Fruit fly (Drosophila melanogaster) whole organism, embryonic: ENCODE results near the gene odd.

ENCODE experiments used
- ATbp ChIP-seq: fragments of 200-800 bp; sonication (Bioruptor generic); optimal IDR thresholded peaks from 2 replicates; lab custom pipeline; 2017; ENCODE audit warnings: missing biosample characterization, mild to moderate bottlenecking, missing genetic modification characterization, missing genetic modification reagents
- Ada2b ChIP-seq: fragments of 200-800 bp; sonication (Bioruptor generic); IDR thresholded peaks from 2 replicates; pipeline ENCODE4 v1.3.6; 2022; ENCODE audit warnings: missing biosample characterization, missing genetic modification characterization
- Atf3 ChIP-seq: fragments of 200-800 bp; sonication (Bioruptor generic); optimal IDR thresholded peaks from 3 replicates; lab custom pipeline; 2016; ENCODE audit warnings: missing biosample characterization, missing genetic modification characterization
- Blimp-1 ChIP-seq: fragments of 200-800 bp; sonication (Bioruptor generic); optimal IDR thresholded peaks from 3 replicates; lab custom pipeline; 2018; ENCODE audit warnings: missing biosample characterization, missing genetic modification characterization, mild to moderate bottlenecking, moderate library complexity, missing genetic modification reagents
- Bteb2 ChIP-seq: fragments of 200-800 bp; sonication (Bioruptor generic); optimal IDR thresholded peaks from 2 replicates; lab custom pipeline; 2016; ENCODE audit warnings: missing biosample characterization, missing genetic modification characterization
- CG10209 ChIP-seq: fragments of 200-800 bp; sonication (Bioruptor generic); optimal IDR thresholded peaks from 3 replicates; lab custom pipeline; 2017; ENCODE audit warnings: missing biosample characterization, mild to moderate bottlenecking, missing genetic modification characterization, missing genetic modification reagents
- CG10959 ChIP-seq: fragments of 200-800 bp; sonication (Bioruptor generic); IDR thresholded peaks from 2 replicates; pipeline ENCODE4 v1.3.6; 2022; ENCODE audit warnings: missing biosample characterization, missing genetic modification characterization
- CG11085 ChIP-seq: fragments of 200-800 bp; sonication (Bioruptor generic); IDR thresholded peaks from 2 replicates; pipeline ENCODE4 v1.3.6; 2022; ENCODE audit warnings: missing biosample characterization, missing genetic modification characterization
- CG11504 ChIP-seq: fragments of 200-800 bp; sonication (Bioruptor generic); optimal IDR thresholded peaks from 3 replicates; lab custom pipeline; 2019; ENCODE audit warnings: missing biosample characterization, mild to moderate bottlenecking, missing genetic modification characterization, moderate library complexity
- CG11696 ChIP-seq: fragments of 200-800 bp; sonication (Bioruptor generic); IDR thresholded peaks from 2 replicates; pipeline ENCODE4 v1.3.6; 2022; ENCODE audit warnings: missing biosample characterization, missing genetic modification characterization
- CG12155 ChIP-seq: fragments of 200-800 bp; sonication (Bioruptor generic); optimal IDR thresholded peaks from 3 replicates; lab custom pipeline; 2016; ENCODE audit warnings: missing biosample characterization, missing genetic modification characterization
- CG12299 ChIP-seq: fragments of 200-800 bp; sonication (Bioruptor generic); optimal IDR thresholded peaks from 2 replicates; lab custom pipeline; 2018; ENCODE audit warnings: missing biosample characterization, mild to moderate bottlenecking, missing genetic modification characterization
- CG12391 ChIP-seq: fragments of 200-800 bp; sonication (Bioruptor generic); optimal IDR thresholded peaks from 3 replicates; lab custom pipeline; 2018; ENCODE audit warnings: missing biosample characterization, mild to moderate bottlenecking, missing genetic modification characterization, moderate library complexity
- CG15479 ChIP-seq: fragments of 200-800 bp; sonication (Bioruptor generic); optimal IDR thresholded peaks from 3 replicates; lab custom pipeline; 2019; ENCODE audit warnings: missing biosample characterization, mild to moderate bottlenecking, missing genetic modification characterization, moderate library complexity
- CG16863 ChIP-seq: fragments of 200-800 bp; sonication (Bioruptor generic); optimal IDR thresholded peaks from 3 replicates; lab custom pipeline; 2016; ENCODE audit warnings: missing biosample characterization, missing genetic modification characterization
- CG17186 ChIP-seq: fragments of 200-800 bp; sonication (Bioruptor generic); optimal IDR thresholded peaks from 3 replicates; lab custom pipeline; 2017; ENCODE audit warnings: missing biosample characterization, missing genetic modification reagents, missing genetic modification characterization
- CG17361 ChIP-seq: fragments of 200-800 bp; sonication (Bioruptor generic); IDR thresholded peaks from 3 replicates; pipeline ENCODE4 v1.3.6; 2022; ENCODE audit warnings: missing biosample characterization, missing genetic modification characterization
- CG2678 ChIP-seq: fragments of 200-800 bp; sonication (Bioruptor generic); optimal IDR thresholded peaks from 3 replicates; lab custom pipeline; 2019; ENCODE audit warnings: missing biosample characterization, mild to moderate bottlenecking, missing genetic modification characterization, moderate library complexity
- CG32772 ChIP-seq: fragments of 200-800 bp; sonication (Bioruptor generic); IDR thresholded peaks from 2 replicates; pipeline ENCODE4 v1.3.6; 2022; ENCODE audit warnings: missing biosample characterization, missing genetic modification characterization
- CG33557 ChIP-seq: fragments of 200-800 bp; sonication (Bioruptor generic); optimal IDR thresholded peaks from 2 replicates; lab custom pipeline; 2019; ENCODE audit warnings: missing biosample characterization, mild to moderate bottlenecking, missing genetic modification characterization, moderate library complexity
- CG6272 ChIP-seq: fragments of 200-800 bp; sonication (Bioruptor generic); IDR thresholded peaks from 2 replicates; pipeline ENCODE4 v1.3.6; 2022; ENCODE audit warnings: missing biosample characterization, missing genetic modification characterization
- CG7357 ChIP-seq: fragments of 200-800 bp; sonication (Bioruptor generic); IDR thresholded peaks from 3 replicates; pipeline ENCODE4 v1.3.6; 2022; ENCODE audit warnings: missing biosample characterization, missing genetic modification characterization
- CG7556 ChIP-seq: fragments of 200-800 bp; sonication (Bioruptor generic); optimal IDR thresholded peaks from 2 replicates; lab custom pipeline; 2017; ENCODE audit warnings: missing biosample characterization, mild to moderate bottlenecking, missing genetic modification characterization
- CG7839 ChIP-seq: fragments of 200-800 bp; sonication (Bioruptor generic); optimal IDR thresholded peaks from 3 replicates; lab custom pipeline; 2018; ENCODE audit warnings: missing biosample characterization, mild to moderate bottlenecking, missing genetic modification characterization, moderate library complexity
- CG8765 ChIP-seq: fragments of 200-800 bp; sonication (Bioruptor generic); IDR thresholded peaks from 2 replicates; pipeline ENCODE4 v1.3.6; 2022; ENCODE audit warnings: missing biosample characterization, missing genetic modification characterization
- Camta ChIP-seq: fragments of 200-800 bp; sonication (Bioruptor generic); optimal IDR thresholded peaks from 2 replicates; lab custom pipeline; 2016; ENCODE audit warnings: missing biosample characterization, missing genetic modification characterization
- CoRest ChIP-seq: fragments of 200-800 bp; sonication (Bioruptor generic); optimal IDR thresholded peaks from 3 replicates; lab custom pipeline; 2018; ENCODE audit warnings: missing biosample characterization, mild to moderate bottlenecking, missing genetic modification characterization, moderate library complexity
- Ets65A ChIP-seq: fragments of 200-800 bp; sonication (Bioruptor generic); peaks from one replicate; lab custom pipeline; 2016; ENCODE audit warnings: missing biosample characterization, missing genetic modification characterization
- Hmx ChIP-seq: fragments of 200-800 bp; sonication (Bioruptor generic); optimal IDR thresholded peaks from 2 replicates; lab custom pipeline; 2016; ENCODE audit warnings: missing biosample characterization, missing genetic modification characterization
- Sry-δ ChIP-seq: fragments of 200-800 bp; sonication (Bioruptor generic); optimal IDR thresholded peaks from 2 replicates; lab custom pipeline; 2016; ENCODE audit warnings: missing biosample characterization, missing genetic modification characterization
- Vsx1 ChIP-seq: fragments of 200-800 bp; sonication (Bioruptor generic); optimal IDR thresholded peaks from 2 replicates; lab custom pipeline; 2017; ENCODE audit warnings: missing biosample characterization, mild to moderate bottlenecking, missing genetic modification characterization, missing genetic modification reagents
- Xbp1 ChIP-seq: fragments of 200-800 bp; sonication (Bioruptor generic); optimal IDR thresholded peaks from 3 replicates; lab custom pipeline; 2016; ENCODE audit warnings: missing biosample characterization, mild to moderate bottlenecking, missing genetic modification characterization
- ap ChIP-seq: fragments of 200-800 bp; sonication (Bioruptor generic); IDR thresholded peaks from 2 replicates; pipeline ENCODE4 v1.3.6; 2022; ENCODE audit warnings: missing biosample characterization, missing genetic modification characterization
- grau ChIP-seq: fragments of 200-800 bp; optimal IDR thresholded peaks from 3 replicates; lab custom pipeline; 2019; ENCODE audit warnings: missing biosample characterization, mild to moderate bottlenecking, missing genetic modification characterization, moderate library complexity
- jumu ChIP-seq: fragments of 200-800 bp; sonication (Bioruptor generic); optimal IDR thresholded peaks from 3 replicates; lab custom pipeline; 2016; ENCODE audit warnings: missing biosample characterization, missing genetic modification characterization
- lab ChIP-seq: fragments of 200-800 bp; sonication (Bioruptor generic); optimal IDR thresholded peaks from 3 replicates; lab custom pipeline; 2017; ENCODE audit warnings: missing biosample characterization, missing genetic modification characterization, mild to moderate bottlenecking, moderate library complexity, missing genetic modification reagents
- lov ChIP-seq, 2 experiments: fragments of 200-800 bp in 1 of 2; fragments of >200 bp in 1 of 2; sonication (Bioruptor generic) in 1 of 2; IDR thresholded peaks in 1 of 2; optimal IDR thresholded peaks in 1 of 2; 2 replicates in 1 of 2; 3 replicates in 1 of 2; pipeline versions ENCODE4 v1.3.6 to Lab custom; 2017 to 2022; ENCODE audit warnings: missing biosample characterization in 1 of 2, missing genetic modification characterization in 1 of 2
- mam ChIP-seq: fragments of 200-800 bp; sonication (Bioruptor generic); optimal IDR thresholded peaks from 3 replicates; lab custom pipeline; 2016; ENCODE audit warnings: missing biosample characterization, missing genetic modification characterization
- nom ChIP-seq: fragments of 200-800 bp; sonication (Bioruptor generic); optimal IDR thresholded peaks from 2 replicates; lab custom pipeline; 2017; ENCODE audit warnings: missing biosample characterization, missing genetic modification characterization, mild to moderate bottlenecking, moderate library complexity, missing genetic modification reagents
- pb ChIP-seq: fragments of 200-800 bp; sonication (Bioruptor generic); optimal IDR thresholded peaks from 3 replicates; lab custom pipeline; 2016; ENCODE audit warnings: missing biosample characterization, missing genetic modification characterization
- peb ChIP-seq: fragments of 200-800 bp; sonication (Bioruptor generic); IDR thresholded peaks from 2 replicates; pipeline ENCODE4 v1.3.6; 2022; ENCODE audit warnings: missing biosample characterization, missing genetic modification characterization
- pho ChIP-seq: fragments of 200-800 bp; sonication (Bioruptor generic); optimal IDR thresholded peaks from 2 replicates; lab custom pipeline; 2016; ENCODE audit warnings: missing biosample characterization, missing genetic modification characterization
- psq ChIP-seq: fragments of 200-800 bp; sonication (Bioruptor generic); optimal IDR thresholded peaks from 2 replicates; lab custom pipeline; 2017; ENCODE audit warnings: missing biosample characterization, missing genetic modification characterization
- ranshi ChIP-seq: fragments of 200-800 bp; sonication (Bioruptor generic); IDR thresholded peaks from 2 replicates; pipeline ENCODE4 v1.3.6; 2022; ENCODE audit warnings: missing biosample characterization, missing genetic modification characterization
- repo ChIP-seq: fragments of 200-800 bp; sonication (Bioruptor generic); optimal IDR thresholded peaks from 2 replicates; lab custom pipeline; 2016; ENCODE audit warnings: missing biosample characterization, missing genetic modification characterization
- row ChIP-seq: fragments of 200-800 bp; sonication (Bioruptor generic); IDR thresholded peaks from 3 replicates; pipeline ENCODE4 v1.3.6; 2022; ENCODE audit warnings: missing biosample characterization, missing genetic modification characterization
- stwl ChIP-seq: fragments of 200-800 bp; sonication (Bioruptor generic); optimal IDR thresholded peaks from 3 replicates; lab custom pipeline; 2018; ENCODE audit warnings: missing biosample characterization, mild to moderate bottlenecking, missing genetic modification characterization, moderate library complexity
- sug ChIP-seq: fragments of 200-800 bp; optimal IDR thresholded peaks from 2 replicates; lab custom pipeline; 2019; ENCODE audit warnings: missing biosample characterization, mild to moderate bottlenecking, missing genetic modification characterization, moderate library complexity
- twi ChIP-seq: fragments of 200-800 bp; optimal IDR thresholded peaks from 2 replicates; lab custom pipeline; 2019; ENCODE audit warnings: missing biosample characterization, mild to moderate bottlenecking, missing genetic modification characterization, moderate library complexity
- zfh1 ChIP-seq: fragments of 200-800 bp; sonication (Bioruptor generic); IDR thresholded peaks from 3 replicates; pipeline ENCODE4 v1.3.6; 2022; ENCODE audit warnings: missing biosample characterization, missing genetic modification characterization

Gene odd

DNA sequence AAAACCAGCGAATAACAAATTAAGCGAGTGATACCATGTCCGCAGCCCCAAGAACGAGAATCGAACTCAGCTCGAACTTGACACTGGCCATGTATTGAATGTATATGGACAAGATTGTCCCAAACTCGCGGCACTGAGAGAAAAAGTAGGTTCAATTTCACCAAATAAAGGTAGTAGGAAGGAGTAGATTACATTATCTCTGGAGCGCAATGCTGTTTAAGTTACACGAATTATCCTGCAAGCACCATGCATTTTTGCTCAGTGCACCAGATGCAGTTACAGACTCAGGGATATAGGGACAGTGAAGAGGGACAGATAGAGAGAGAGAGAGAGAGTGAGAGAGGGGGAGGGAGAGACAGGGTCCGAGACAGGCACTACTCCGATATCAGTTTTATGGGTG, 12.6 kb downstream of the odd start (continued):
- TF ChIP-seq Camta (peak; percentile 2), CG10209 (GFP tag; lab: Kevin White, UChicago) (peak; percentile 42), CG12299 (tag; lab: Kevin White, UChicago) (no peak), ap (GFP tag; lab: Robert Waterston, UW) (no peak), CG12391 (tag; lab: Kevin White, UChicago) (peak; percentile 61), CG17361 (GFP tag; lab: Robert Waterston, UW) (peak; percentile 56; the same call in 2 of the 3 replicates), Xbp1 (GFP tag; lab: Kevin White, UChicago) (peak; percentile 38), CG16863 (GFP tag; lab: Kevin White, UChicago) (peak; percentile 37), ATbp (GFP tag; lab: Kevin White, UChicago) (no peak), lab (GFP tag; lab: Kevin White, UChicago) (no peak), Sry-δ (GFP tag; lab: Kevin White, UChicago) (peak; percentile 14), Hmx (no peak), repo (peak; percentile 15), Ets65A (GFP tag; lab: Kevin White, UChicago) (peak; percentile 96), pb (GFP tag; lab: Kevin White, UChicago) (peak; percentile 35), Atf3 (GFP tag; lab: Kevin White, UChicago) (peak; percentile 41), jumu (GFP tag; lab: Kevin White, UChicago) (peak; percentile 63), sug (tag; lab: Kevin White, UChicago) (no peak), lov (optimal IDR thresholded peaks at IDR 0.05; lab: Kevin White, UChicago) (no peak), lov (GFP tag; IDR thresholded peaks at IDR 0.05; lab: Robert Waterston, UW) (peak; percentile 69; the same call in 1 of the 3 replicates), row (GFP tag; lab: Robert Waterston, UW) (peak; percentile 57; the same call in 2 of the 3 replicates), pho (GFP tag; lab: Kevin White, UChicago) (no peak), zfh1 (GFP tag; lab: Robert Waterston, UW) (peak; percentile 84), CG7556 (GFP tag; lab: Kevin White, UChicago) (peak; percentile 14), CG33557 (GFP tag; lab: Kevin White, UChicago) (peak; percentile 50), psq (no peak), CG17186 (GFP tag; lab: Kevin White, UChicago) (peak; percentile 27), CG10959 (peak; percentile 78), CG7839 (tag; lab: Kevin White, UChicago) (peak; percentile 50), CoRest (tag; lab: Kevin White, UChicago) (peak; percentile 9), CG12155 (GFP tag; lab: Kevin White, UChicago) (peak; percentile 35), grau (tag; lab: Kevin White, UChicago) (peak; percentile 39), Blimp-1 (GFP tag; lab: Kevin White, UChicago) (peak; percentile 37), twi (tag; lab: Kevin White, UChicago) (peak; percentile 36), CG2678 (peak; percentile 31), CG7357 (no peak), peb (GFP tag; lab: Robert Waterston, UW) (0 out of 2 replicates have a peak, but pooled peaks have one; percentile 22), CG11085 (GFP tag; lab: Robert Waterston, UW) (no peak), CG6272 (GFP tag; lab: Robert Waterston, UW) (0 out of 2 replicates have a peak, but pooled peaks have one; percentile 25), CG32772 (GFP tag; lab: Robert Waterston, UW) (0 out of 2 replicates have a peak, but pooled peaks have one; percentile 17), Vsx1 (GFP tag; lab: Kevin White, UChicago) (no peak), mam (GFP tag; lab: Kevin White, UChicago) (no peak), stwl (no peak), ranshi (GFP tag; lab: Robert Waterston, UW) (peak; percentile 43; the same call in 1 of the 2 replicates), CG11504 (tag; lab: Kevin White, UChicago) (peak; percentile 36), Ada2b (peak; percentile 29; the same call in 1 of the 2 replicates), nom (peak; percentile 66), Bteb2 (no peak), CG11696 (GFP tag; lab: Robert Waterston, UW) (peak; percentile 49; the same call in 1 of the 2 replicates), CG15479 (GFP tag; lab: Kevin White, UChicago) (no peak), CG8765 (GFP tag; lab: Robert Waterston, UW) (peak; percentile 75; the same call in 1 of the 2 replicates)
